Worm (Caenorhabditis elegans): ENCODE data around the gene Y73C8C.4.
"Not testable (repeated sequence)": the region's sequence is repeated elsewhere in the genome, so short reads cannot be mapped to it uniquely, and the experiment has no call there.

Gene Y73C8C.4

DNA sequence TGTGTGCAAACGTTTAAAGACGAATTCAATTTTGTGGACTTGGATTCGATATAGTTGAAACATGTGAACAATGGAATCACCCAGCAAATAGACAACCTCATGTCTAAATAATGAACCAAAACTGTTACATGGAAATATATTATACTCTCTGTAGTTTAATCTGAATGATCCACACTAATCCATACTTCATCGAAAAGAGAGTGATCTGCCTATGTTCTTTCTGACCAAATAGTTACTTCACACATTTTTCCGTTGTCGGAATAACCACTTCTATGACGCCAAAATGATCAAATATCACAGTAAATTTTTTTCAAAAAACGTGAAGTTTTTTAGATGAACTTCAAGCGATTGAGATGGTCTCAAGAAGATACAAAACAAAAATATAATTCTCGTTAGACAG is at the start of gene Y73C8C.4:
TSS of gene Y73C8C.4 (minus strand) at position 101 of the 400 bp plus-strand sequence.
- not testable (repeated sequence) for TF ChIP-seq W03F9.2, dao-5, him-1 (tag; optimal IDR thresholded peaks at IDR 0.05)

DNA sequence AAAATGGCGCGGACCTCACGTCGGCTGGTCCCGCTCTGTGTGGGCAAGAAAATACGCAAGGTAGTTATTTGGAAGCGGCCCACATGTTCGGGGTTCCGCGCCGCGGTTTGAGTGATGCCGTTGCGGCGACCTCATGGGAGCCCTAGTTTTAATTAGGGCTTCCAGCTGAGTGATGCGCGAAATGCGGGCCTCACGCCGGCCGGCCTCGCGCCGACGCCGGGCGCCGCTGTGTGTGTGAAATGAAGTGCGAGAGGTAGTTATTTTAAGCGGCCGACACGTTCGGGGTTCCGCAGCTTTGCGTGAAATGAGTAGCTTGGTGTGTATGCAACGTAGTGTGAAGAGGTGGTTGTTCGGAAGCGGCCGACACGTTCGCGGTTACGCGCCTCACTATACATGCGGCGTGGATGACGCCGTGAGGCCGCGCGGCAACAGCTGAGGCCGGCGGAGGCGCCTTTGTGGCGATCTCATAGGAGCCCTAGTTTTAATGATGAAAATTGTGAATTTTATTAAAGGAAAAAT is 48.0 kb upstream of the Y73C8C.4 start:
- TF ChIP-seq dao-5 (tag; optimal IDR thresholded peaks at IDR 0.05) (no peak), W03F9.2 (tag; optimal IDR thresholded peaks at IDR 0.05) (no peak), him-1 (tag; optimal IDR thresholded peaks at IDR 0.05) (no peak)

DNA sequence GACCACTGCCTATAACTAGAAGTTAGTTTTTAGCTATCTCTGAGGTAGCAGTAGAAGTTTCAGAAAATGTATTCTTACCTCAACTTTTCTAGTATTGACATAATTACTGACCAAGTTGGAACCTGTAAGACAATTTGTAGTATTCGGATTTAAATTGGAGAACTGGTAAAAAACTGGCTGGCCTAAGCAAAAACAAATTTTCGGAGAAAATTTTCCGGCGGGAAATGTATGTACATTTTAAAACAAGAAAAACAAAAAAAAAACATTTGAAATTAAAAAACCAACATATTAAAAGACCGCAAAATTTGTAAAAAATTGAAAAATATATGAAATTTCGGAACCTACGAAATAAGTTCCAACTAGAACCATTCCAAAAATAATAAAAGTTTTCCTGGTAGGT is 45.0 kb upstream of the Y73C8C.4 start, which contains the start of gene srab-11:
TSS of gene srab-11 (minus strand) at position 101 of the 400 bp plus-strand sequence.
- TF ChIP-seq him-1 (tag; optimal IDR thresholded peaks at IDR 0.05), result no peak
- TF ChIP-seq W03F9.2 (tag; optimal IDR thresholded peaks at IDR 0.05), result no peak
- no peak for TF ChIP-seq dao-5 (tag; optimal IDR thresholded peaks at IDR 0.05)

DNA sequence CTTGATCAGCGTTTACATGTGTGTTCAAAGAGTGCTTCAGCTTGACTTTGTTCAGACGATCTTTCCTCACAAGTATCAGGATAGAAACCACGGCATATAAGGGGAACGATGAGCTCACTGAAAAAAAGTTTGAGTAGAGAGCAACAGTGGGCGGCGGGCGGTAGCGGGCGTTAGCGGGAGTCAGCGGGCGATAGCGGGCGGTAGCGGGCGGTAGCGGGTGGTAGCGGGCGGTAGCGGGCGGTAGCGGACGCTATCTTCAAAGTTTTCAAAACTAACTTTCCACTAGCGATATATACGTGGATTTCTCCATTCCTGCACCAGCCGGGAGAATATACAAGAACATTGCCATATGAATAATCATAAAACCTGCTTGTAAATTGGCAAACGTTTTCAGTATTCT is 43.3 kb upstream of the Y73C8C.4 start:
- TF ChIP-seq W03F9.2 (tag; optimal IDR thresholded peaks at IDR 0.05), result no peak
- TF ChIP-seq dao-5 (tag; optimal IDR thresholded peaks at IDR 0.05), result no peak
- no peak for TF ChIP-seq him-1 (tag; optimal IDR thresholded peaks at IDR 0.05)

DNA sequence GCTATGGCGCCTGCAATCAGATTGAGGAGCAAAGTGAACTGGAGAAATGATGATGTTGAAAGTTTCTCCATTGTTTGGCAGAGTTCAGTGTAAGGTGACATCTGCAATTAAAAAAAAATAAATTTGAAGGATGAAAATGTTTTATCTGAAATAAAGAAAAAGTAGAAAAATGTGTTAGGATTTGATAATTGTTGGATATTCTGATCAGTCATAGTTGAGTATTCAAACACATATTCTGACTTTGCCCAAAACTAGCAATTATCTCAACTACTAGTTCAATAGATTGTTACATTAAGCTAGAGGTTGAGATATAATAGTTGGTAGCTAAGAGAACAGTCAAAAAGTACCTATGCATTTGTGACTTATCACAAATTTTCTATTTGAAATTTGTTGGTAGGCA is 42.5 kb upstream of the Y73C8C.4 start, which contains the start of gene srab-10:
TSS of gene srab-10 (minus strand) at position 101 of the 400 bp plus-strand sequence.
- TF ChIP-seq him-1 (tag; optimal IDR thresholded peaks at IDR 0.05), result no peak
- no peak for TF ChIP-seq W03F9.2 (tag; optimal IDR thresholded peaks at IDR 0.05)
- TF ChIP-seq dao-5 (tag; optimal IDR thresholded peaks at IDR 0.05), result no peak

DNA sequence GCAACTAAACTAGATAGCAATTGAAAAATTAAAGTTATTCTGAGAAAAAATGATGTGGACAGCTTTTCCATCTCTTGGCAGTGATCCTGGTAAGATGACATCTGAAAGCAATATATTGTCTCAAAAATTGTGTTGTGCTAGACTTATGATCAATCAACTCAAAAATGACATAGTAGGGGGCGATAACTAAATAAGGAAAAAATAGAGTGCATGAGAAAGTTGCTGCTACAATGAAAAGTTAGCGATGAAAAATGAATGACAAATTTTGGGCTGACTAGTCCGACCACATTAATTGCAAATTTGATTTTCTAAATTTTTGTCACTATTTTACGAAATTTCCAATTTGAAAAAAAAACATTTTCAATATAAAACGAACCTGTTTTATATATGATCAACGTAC is 39.2 kb upstream of the Y73C8C.4 start, which contains the start of gene srab-9:
TSS of gene srab-9 (minus strand) at position 101 of the 400 bp plus-strand sequence.
- TF ChIP-seq him-1 (tag; optimal IDR thresholded peaks at IDR 0.05), result no peak
- no peak for TF ChIP-seq dao-5 (tag; optimal IDR thresholded peaks at IDR 0.05)
- no peak for TF ChIP-seq W03F9.2 (tag; optimal IDR thresholded peaks at IDR 0.05)

DNA sequence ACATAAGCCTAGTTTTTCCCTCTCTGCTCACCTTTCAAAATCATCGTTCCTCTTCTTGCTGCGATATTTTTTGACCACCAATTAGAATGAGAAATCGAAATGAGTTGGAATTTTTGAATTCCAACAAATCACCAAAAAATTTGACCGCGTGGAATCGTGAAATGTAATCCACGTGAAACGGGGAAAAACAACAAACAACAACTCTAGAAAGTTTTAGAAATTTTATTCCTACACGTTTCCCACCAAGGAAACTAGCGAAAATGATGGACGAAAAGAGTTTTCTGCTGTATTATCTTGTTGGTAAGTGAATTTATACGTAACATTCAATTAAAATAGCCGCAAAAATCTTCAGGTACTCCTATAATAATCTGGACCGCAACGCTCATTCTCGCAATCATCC is 36.5 kb upstream of the Y73C8C.4 start, which contains the start of the genes irld-3 and F02C9.1:
TSS of gene irld-3 (minus strand) at position 101 of the 400 bp plus-strand sequence.
TSS of gene F02C9.1 (plus strand) at position 216 of the 400 bp plus-strand sequence.
- TF ChIP-seq W03F9.2 (tag; optimal IDR thresholded peaks at IDR 0.05), result no peak

DNA sequence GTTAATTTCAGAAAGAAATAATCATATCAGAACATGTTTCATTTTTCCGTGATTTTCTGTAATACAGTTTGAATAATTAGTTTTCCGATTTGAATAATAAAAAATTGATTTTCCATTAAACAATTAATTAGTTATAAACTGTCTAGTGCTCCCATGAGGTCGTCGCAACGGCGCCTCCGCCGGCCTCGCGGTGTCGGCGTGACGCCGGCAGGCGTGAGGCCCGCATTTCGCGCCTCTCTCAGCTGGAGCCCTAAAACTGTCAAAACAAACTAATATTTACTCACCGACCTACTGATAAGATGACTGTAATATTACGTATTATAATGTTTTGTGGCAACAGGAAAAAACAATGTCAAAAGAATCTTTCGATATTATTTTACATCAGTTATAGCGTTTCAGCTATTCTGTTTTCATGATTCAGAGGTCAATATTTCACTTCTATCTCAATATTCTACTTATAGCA is 31.4 kb upstream of the Y73C8C.4 start, which contains the start of gene F02C9.2:
TSS of gene F02C9.2 (plus strand) at position 413 of the 463 bp plus-strand sequence.
- no peak for TF ChIP-seq W03F9.2 (tag; optimal IDR thresholded peaks at IDR 0.05)
- TF ChIP-seq him-1 (tag; optimal IDR thresholded peaks at IDR 0.05), result no peak
- no peak for TF ChIP-seq dao-5 (tag; optimal IDR thresholded peaks at IDR 0.05)

DNA sequence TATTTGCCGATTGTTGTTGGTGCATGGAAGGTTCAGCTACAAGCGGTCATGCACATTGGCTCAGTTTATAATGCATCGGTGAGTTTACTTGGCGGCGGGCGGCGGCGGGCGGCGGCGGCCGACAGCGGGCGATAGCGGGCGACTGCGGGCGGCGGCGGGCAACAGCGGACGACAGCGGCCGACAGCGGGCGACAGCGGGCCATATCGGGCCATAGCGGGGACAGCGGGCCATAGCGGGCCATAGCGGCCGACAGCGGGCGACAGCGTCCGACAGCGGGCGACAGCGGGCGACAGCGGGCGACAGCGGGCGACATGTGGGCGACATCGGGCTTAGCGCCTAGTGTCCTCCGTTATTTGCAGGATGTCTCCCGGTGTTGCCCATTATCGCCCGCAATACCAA is 30.2 kb upstream of the Y73C8C.4 start:
- TF ChIP-seq him-1 (tag; optimal IDR thresholded peaks at IDR 0.05) (no peak), dao-5 (tag; optimal IDR thresholded peaks at IDR 0.05) (no peak), W03F9.2 (tag; optimal IDR thresholded peaks at IDR 0.05) (no peak)

DNA sequence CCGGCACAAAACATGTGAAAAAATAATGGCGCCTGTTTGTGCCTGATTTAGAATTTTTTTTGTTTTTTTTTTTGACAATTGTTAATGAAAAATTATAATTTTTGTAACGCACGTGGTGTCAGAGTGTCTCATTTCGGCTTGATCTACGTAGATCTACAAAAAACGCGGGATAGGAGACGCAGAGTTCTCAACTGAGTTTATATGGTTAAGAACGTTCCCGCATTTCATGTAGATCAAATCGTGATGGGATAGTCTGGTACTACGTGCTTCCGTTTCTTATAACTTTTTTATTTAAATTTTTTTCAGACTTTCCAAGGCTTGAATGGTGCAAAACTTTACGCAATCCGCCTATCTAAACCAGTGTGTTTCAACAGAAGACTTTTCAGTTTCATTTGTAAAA is 26.9 kb upstream of the Y73C8C.4 start, which contains the start of gene tat-6:
TSS of gene tat-6 (plus strand) at position 301 of the 400 bp plus-strand sequence.
- TF ChIP-seq him-1 (tag; optimal IDR thresholded peaks at IDR 0.05) (no peak), W03F9.2 (tag; optimal IDR thresholded peaks at IDR 0.05) (no peak), dao-5 (tag; optimal IDR thresholded peaks at IDR 0.05) (no peak)

DNA sequence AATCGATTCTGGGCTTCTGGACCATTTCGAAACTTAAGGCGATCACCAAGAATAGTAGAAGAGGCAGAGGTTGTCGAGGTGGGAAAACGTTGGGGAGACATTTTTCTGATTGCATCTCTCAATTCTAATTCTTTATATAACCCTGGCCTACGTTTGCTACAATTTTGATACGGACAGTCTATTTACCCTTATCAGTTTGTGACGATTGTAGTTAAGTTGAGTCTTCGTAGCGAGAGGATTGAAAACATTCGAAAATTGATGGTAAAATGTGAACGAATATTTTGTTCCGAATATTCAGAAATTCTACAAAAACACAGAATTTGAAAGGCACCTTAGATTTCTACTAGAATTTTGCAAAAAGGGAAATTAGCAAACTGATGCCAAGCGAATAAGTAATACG is 25.7 kb upstream of the Y73C8C.4 start, which contains the start of gene Y73C8C.10:
TSS of gene Y73C8C.10 (minus strand) at position 101 of the 400 bp plus-strand sequence.
- TF ChIP-seq dao-5 (tag; optimal IDR thresholded peaks at IDR 0.05), result no peak

DNA sequence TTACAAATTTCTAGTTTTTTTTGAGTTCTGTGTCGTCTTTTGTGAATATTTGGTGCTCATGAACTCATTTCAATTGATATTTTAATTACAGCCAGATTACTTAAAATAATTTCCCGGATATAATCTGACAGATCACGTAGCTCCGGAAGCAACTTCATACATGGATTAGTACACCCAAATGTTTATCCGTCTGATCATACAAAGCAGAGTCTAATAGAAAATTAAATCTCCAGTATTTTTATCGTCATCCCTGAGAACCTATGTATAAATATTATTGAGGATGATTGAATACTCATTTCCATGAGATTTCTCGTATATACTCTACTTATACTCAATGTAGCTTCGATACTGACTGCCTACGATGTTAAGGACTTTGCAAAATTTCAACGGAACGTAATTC is 23.0 kb upstream of the Y73C8C.4 start, which contains the start of gene Y73C8C.12:
TSS of gene Y73C8C.12 (plus strand) at position 301 of the 400 bp plus-strand sequence.
- TF ChIP-seq W03F9.2 (tag; optimal IDR thresholded peaks at IDR 0.05) (no peak), dao-5 (tag; optimal IDR thresholded peaks at IDR 0.05) (no peak), him-1 (tag; optimal IDR thresholded peaks at IDR 0.05) (no peak)

DNA sequence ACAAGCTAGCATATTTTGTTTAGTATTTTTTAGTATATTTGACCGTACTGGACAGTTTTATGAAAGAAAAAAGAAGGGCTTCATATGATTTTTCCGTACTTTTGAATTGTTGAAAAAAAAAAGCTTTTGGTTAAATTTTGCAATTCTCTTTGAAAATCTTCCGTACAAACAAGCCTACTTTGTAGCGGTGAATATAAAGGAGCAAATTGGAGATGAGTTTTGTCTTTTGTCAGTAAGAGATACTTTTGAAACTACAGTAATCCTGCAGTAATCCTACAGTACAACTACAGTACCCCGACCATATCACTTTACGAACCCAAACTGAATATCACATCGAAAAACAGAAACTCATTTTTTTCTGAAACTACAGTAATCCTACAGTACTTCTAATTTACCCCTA is 20.5 kb upstream of the Y73C8C.4 start:
- TF ChIP-seq dao-5 (tag; optimal IDR thresholded peaks at IDR 0.05) (no peak), him-1 (tag; optimal IDR thresholded peaks at IDR 0.05) (no peak), W03F9.2 (tag; optimal IDR thresholded peaks at IDR 0.05) (no peak)

DNA sequence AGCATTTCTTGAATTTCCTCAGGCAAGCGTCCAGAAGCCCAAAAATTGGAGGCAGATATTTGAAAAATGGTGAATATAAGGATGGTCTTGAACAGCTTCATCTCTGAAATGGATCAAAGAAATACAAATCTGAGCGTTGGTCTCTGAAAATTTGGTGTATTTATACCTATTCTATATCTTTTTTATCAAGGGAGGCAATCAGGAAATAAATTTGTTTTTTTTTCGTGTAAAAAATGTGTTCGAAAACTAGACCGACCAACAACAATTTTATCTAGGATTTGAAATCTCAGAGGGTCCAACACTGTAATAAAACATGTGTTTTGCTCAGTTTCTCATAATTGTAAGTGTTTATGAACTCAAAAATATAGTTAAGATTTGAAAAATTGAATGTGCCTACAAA is 19.8 kb upstream of the Y73C8C.4 start, which contains the start of gene srt-56:
TSS of gene srt-56 (minus strand) at position 101 of the 400 bp plus-strand sequence.
- TF ChIP-seq dao-5 (tag; optimal IDR thresholded peaks at IDR 0.05) (no peak), W03F9.2 (tag; optimal IDR thresholded peaks at IDR 0.05) (no peak), him-1 (tag; optimal IDR thresholded peaks at IDR 0.05) (no peak)

Measured in whole organism, L4/young adult.